Fruit fly (Drosophila melanogaster): ENCODE results near the gene cDIP.

cDIP gene

DNA sequence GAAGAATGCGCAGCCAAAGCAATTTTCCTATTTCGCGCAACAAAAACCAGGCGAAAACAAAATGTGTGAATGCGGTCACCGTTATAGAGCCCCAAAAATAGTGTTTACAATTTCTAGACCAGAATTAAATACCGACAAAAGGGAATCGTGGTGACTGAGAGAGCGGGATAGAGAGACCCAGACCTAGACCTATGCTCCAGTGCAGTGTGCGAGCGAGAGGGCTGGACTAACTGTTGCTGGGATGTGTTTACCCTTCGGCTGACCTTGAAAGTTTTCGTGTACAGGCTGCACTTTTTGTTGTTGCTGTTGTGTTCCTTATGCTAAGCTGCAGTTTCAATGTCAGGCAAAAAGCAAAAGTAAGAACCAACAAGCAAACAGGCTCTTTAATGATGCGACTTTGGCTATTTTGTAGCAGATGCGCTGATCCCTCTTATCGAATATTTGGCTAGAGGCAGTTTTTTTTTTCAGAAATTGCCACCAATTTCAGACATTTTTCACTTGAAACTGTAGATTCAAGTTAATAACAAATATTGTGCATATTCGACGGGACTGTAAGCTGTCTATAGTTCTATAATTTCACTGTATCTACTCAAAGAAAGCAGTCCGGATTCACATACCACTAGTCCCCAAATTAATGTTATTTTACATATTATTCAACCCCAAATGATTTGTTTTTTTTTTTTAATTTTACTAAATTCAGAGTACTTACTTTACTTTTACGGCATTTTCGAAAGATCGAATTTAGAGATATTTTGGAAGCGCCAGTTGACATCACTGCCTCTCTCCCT is 25.9 kb upstream of the cDIP start (continued):
- TF ChIP-seq fru (optimal IDR thresholded peaks at IDR 0.05) (no peak), Hmr (GFP tag; optimal IDR thresholded peaks at IDR 0.05) (no peak), tx (GFP tag; optimal IDR thresholded peaks at IDR 0.05) (no peak), twi (tag; optimal IDR thresholded peaks at IDR 0.05) (no peak), Fer2 (tag; optimal IDR thresholded peaks at IDR 0.05) (no peak), inv (GFP tag; IDR thresholded peaks at IDR 0.05; ENCODE audit: partially characterized antibody) (no peak), zen (tag; optimal IDR thresholded peaks at IDR 0.05) (no peak), CG6854 (GFP tag; optimal IDR thresholded peaks at IDR 0.05) (peak; percentile 51), CG12155 (GFP tag; optimal IDR thresholded peaks at IDR 0.05) (no peak), C15 (GFP tag; IDR thresholded peaks at IDR 0.05) (no peak), CG6272 (GFP tag; IDR thresholded peaks at IDR 0.05) (no peak), da (GFP tag; optimal IDR thresholded peaks at IDR 0.05) (no peak), stc (GFP tag; IDR thresholded peaks at IDR 0.05) (no peak), Xbp1 (GFP tag; optimal IDR thresholded peaks at IDR 0.05) (peak; percentile 46), bcd (GFP tag; optimal IDR thresholded peaks at IDR 0.05) (peak; percentile 52), jumu (GFP tag; optimal IDR thresholded peaks at IDR 0.05) (no peak), Gug (GFP tag; IDR thresholded peaks at IDR 0.05) (no peak), Ptx1 (GFP tag; IDR thresholded peaks at IDR 0.05) (0 out of 2 replicates have a peak, but pooled peaks have one; percentile 31), fd64A (GFP tag; optimal IDR thresholded peaks at IDR 0.05) (no peak), CG12104 (GFP tag; optimal IDR thresholded peaks at IDR 0.05) (peak; percentile 57), CG33557 (GFP tag; optimal IDR thresholded peaks at IDR 0.05) (peak; percentile 21), CG9932 (GFP tag; IDR thresholded peaks at IDR 0.05) (no peak), CG15479 (GFP tag; optimal IDR thresholded peaks at IDR 0.05) (no peak), CG18011 (GFP tag; optimal IDR thresholded peaks at IDR 0.05) (no peak), Dek (tag; optimal IDR thresholded peaks at IDR 0.05) (no peak), CG13424 (tag; optimal IDR thresholded peaks at IDR 0.05) (peak; percentile 34), CG42726 (GFP tag; IDR thresholded peaks at IDR 0.05; ENCODE audit: partially characterized antibody) (no peak), CG11696 (GFP tag; IDR thresholded peaks at IDR 0.05) (no peak), CG17568 (GFP tag; optimal IDR thresholded peaks at IDR 0.05) (no peak), CG11247 (GFP tag; IDR thresholded peaks at IDR 0.05) (no peak), CG4424 (GFP tag; optimal IDR thresholded peaks at IDR 0.05) (peak; percentile 39), Drgx (GFP tag; IDR thresholded peaks at IDR 0.05) (no peak), Hand (GFP tag; optimal IDR thresholded peaks at IDR 0.05) (no peak), Opbp (GFP tag; IDR thresholded peaks at IDR 0.05; ENCODE audit: partially characterized antibody) (no peak), CG33213 (GFP tag; optimal IDR thresholded peaks at IDR 0.05) (no peak), CG5953 (GFP tag; IDR thresholded peaks at IDR 0.05) (no peak), CG32767 (GFP tag; IDR thresholded peaks at IDR 0.05) (no peak), Eip74EF (GFP tag; optimal IDR thresholded peaks at IDR 0.05) (no peak), Rx (GFP tag; IDR thresholded peaks at IDR 0.05) (no peak), CG1832 (GFP tag; optimal IDR thresholded peaks at IDR 0.05) (peak; percentile 28), aop (GFP tag; IDR thresholded peaks at IDR 0.05) (no peak), al (GFP tag; IDR thresholded peaks at IDR 0.05) (no peak), CG6765 (GFP tag; optimal IDR thresholded peaks at IDR 0.05) (peak; percentile 63), Dip2 (GFP tag; IDR thresholded peaks at IDR 0.05) (no peak), CG6654 (GFP tag; optimal IDR thresholded peaks at IDR 0.05) (peak; percentile 36), sens (GFP tag) (peak; percentile 76), usp (GFP tag; optimal IDR thresholded peaks at IDR 0.05) (no peak), GATAe (GFP tag; conservative IDR thresholded peaks at IDR 0.05) (no peak), ato (GFP tag; IDR thresholded peaks at IDR 0.05; ENCODE audit: partially characterized antibody) (no peak), CG4730 (GFP tag; IDR thresholded peaks at IDR 0.05) (no peak)

All from whole organism, embryonic.